Worm (Caenorhabditis elegans) whole organism, mixed stage, embryonic: ENCODE data around the gene F31E8.5.

Experiments used
- M03D4.4 ChIP-seq: sonication (generic microtip); optimal IDR thresholded peaks from 2 replicates; lab custom pipeline; 2017; ENCODE audit warnings: mild to moderate bottlenecking, missing genetic modification characterization, missing compliant biosample characterization
- bed-3 ChIP-seq: fragments of 200-800 bp; sonication (Bioruptor generic); optimal IDR thresholded peaks from 3 replicates; lab custom pipeline; 2018; ENCODE audit warnings: mild to moderate bottlenecking, missing genetic modification characterization, moderate library complexity, missing compliant biosample characterization
- blmp-1 ChIP-seq: fragments of 150-350 bp; optimal IDR thresholded peaks from 2 replicates; lab custom pipeline; 2014; ENCODE audit warnings: missing biosample characterization, missing genetic modification characterization
- ceh-39 ChIP-seq: fragments of 150-350 bp; optimal IDR thresholded peaks from 2 replicates; lab custom pipeline; 2014; ENCODE audit warnings: missing biosample characterization, missing genetic modification characterization
- ceh-43 ChIP-seq: fragments of 200-800 bp; sonication (Bioruptor generic); optimal IDR thresholded peaks from 2 replicates; lab custom pipeline; 2018; ENCODE audit warnings: mild to moderate bottlenecking, missing genetic modification characterization, moderate library complexity, missing compliant biosample characterization
- ceh-83 ChIP-seq: fragments of 200-800 bp; sonication (Bioruptor generic); optimal IDR thresholded peaks from 2 replicates; lab custom pipeline; 2018; ENCODE audit warnings: mild to moderate bottlenecking, missing genetic modification characterization, missing compliant biosample characterization
- ces-1 ChIP-seq: fragments of 150-350 bp; optimal IDR thresholded peaks from 2 replicates; lab custom pipeline; 2014; ENCODE audit warnings: missing biosample characterization, missing genetic modification reagents, missing genetic modification characterization
- cnd-1 ChIP-seq: fragments of 200-800 bp; sonication (Bioruptor generic); optimal IDR thresholded peaks from 2 replicates; lab custom pipeline; 2018; ENCODE audit warnings: mild to moderate bottlenecking, missing genetic modification characterization, missing compliant biosample characterization
- drap-1 ChIP-seq: fragments of 200-800 bp; sonication (Bioruptor generic); optimal IDR thresholded peaks from 3 replicates; lab custom pipeline; 2018; ENCODE audit warnings: mild to moderate bottlenecking, missing genetic modification characterization, missing compliant biosample characterization
- elt-1 ChIP-seq: sonication (generic microtip); optimal IDR thresholded peaks from 2 replicates; lab custom pipeline; 2017; ENCODE audit warnings: missing genetic modification characterization, mild to moderate bottlenecking, missing compliant biosample characterization, antibody characterized with exemption, moderate library complexity, borderline replicate concordance; ENCODE audit not compliant: insufficient read depth
- elt-3 ChIP-seq: fragments of 150-350 bp; optimal IDR thresholded peaks from 2 replicates; lab custom pipeline; 2014; ENCODE audit warnings: missing biosample characterization, missing genetic modification characterization
- flh-1 ChIP-seq: fragments of 200-800 bp; sonication (Bioruptor generic); optimal IDR thresholded peaks from 2 replicates; lab custom pipeline; 2018; ENCODE audit warnings: mild to moderate bottlenecking, missing genetic modification characterization, moderate library complexity, missing compliant biosample characterization
- ham-2 ChIP-seq: fragments of 200-800 bp; sonication (Bioruptor generic); optimal IDR thresholded peaks from 2 replicates; lab custom pipeline; 2018; ENCODE audit warnings: mild to moderate bottlenecking, missing genetic modification characterization, missing compliant biosample characterization
- hlh-1 ChIP-seq: fragments of 150-350 bp; optimal IDR thresholded peaks from 2 replicates; lab custom pipeline; 2014; ENCODE audit warnings: missing biosample characterization, missing genetic modification reagents, missing genetic modification characterization
- lin-13 ChIP-seq: fragments of 150-350 bp; optimal IDR thresholded peaks from 2 replicates; lab custom pipeline; 2014; ENCODE audit warnings: missing biosample characterization, missing genetic modification characterization
- lin-32 ChIP-seq: fragments of 200-800 bp; sonication (Bioruptor generic); optimal IDR thresholded peaks from 2 replicates; lab custom pipeline; 2018; ENCODE audit warnings: mild to moderate bottlenecking, missing genetic modification characterization, missing compliant biosample characterization
- lsy-2 ChIP-seq: fragments of 150-350 bp; optimal IDR thresholded peaks from 2 replicates; lab custom pipeline; 2014; ENCODE audit warnings: missing biosample characterization, missing genetic modification characterization
- mab-5 ChIP-seq: fragments of 150-350 bp; optimal IDR thresholded peaks from 2 replicates; lab custom pipeline; 2014; ENCODE audit warnings: missing biosample characterization, missing genetic modification characterization
- mep-1 ChIP-seq: fragments of 150-350 bp; optimal IDR thresholded peaks from 2 replicates; lab custom pipeline; 2017; ENCODE audit warnings: missing biosample characterization, missing genetic modification reagents, missing genetic modification characterization, inconsistent platforms
- mls-2 ChIP-seq: sonication (generic microtip); optimal IDR thresholded peaks from 2 replicates; lab custom pipeline; 2016; ENCODE audit warnings: mild to moderate bottlenecking, missing genetic modification characterization, moderate library complexity, missing compliant biosample characterization
- nhr-12 ChIP-seq: fragments of 150-350 bp; optimal IDR thresholded peaks from 2 replicates; lab custom pipeline; 2014; ENCODE audit warnings: missing biosample characterization, missing genetic modification characterization
- nhr-2 ChIP-seq: fragments of 150-350 bp; optimal IDR thresholded peaks from 2 replicates; lab custom pipeline; 2014; ENCODE audit warnings: missing biosample characterization, missing genetic modification characterization
- nhr-237 ChIP-seq: fragments of 150-350 bp; optimal IDR thresholded peaks from 2 replicates; lab custom pipeline; 2014; ENCODE audit warnings: missing biosample characterization, missing genetic modification characterization
- nhr-28 ChIP-seq: fragments of 150-350 bp; optimal IDR thresholded peaks from 2 replicates; lab custom pipeline; 2014; ENCODE audit warnings: missing biosample characterization, missing genetic modification characterization
- nhr-76 ChIP-seq: sonication (generic microtip); optimal IDR thresholded peaks from 2 replicates; lab custom pipeline; 2017; ENCODE audit warnings: missing biosample characterization, missing genetic modification characterization
- pha-4 ChIP-seq: fragments of 150-350 bp; optimal IDR thresholded peaks from 2 replicates; lab custom pipeline; 2018; ENCODE audit warnings: missing biosample characterization, missing genetic modification reagents, missing genetic modification characterization
- sem-2 ChIP-seq: fragments of 200-800 bp; sonication (Bioruptor generic); optimal IDR thresholded peaks from 2 replicates; lab custom pipeline; 2018; ENCODE audit warnings: mild to moderate bottlenecking, missing genetic modification characterization, missing compliant biosample characterization
- snpc-4 ChIP-seq: fragments of 150-350 bp; optimal IDR thresholded peaks from 2 replicates; lab custom pipeline; 2014; ENCODE audit warnings: missing biosample characterization, missing genetic modification characterization
- sptf-1 ChIP-seq: sonication (generic microtip); optimal IDR thresholded peaks from 2 replicates; lab custom pipeline; 2017; ENCODE audit warnings: mild to moderate bottlenecking, missing genetic modification characterization, moderate library complexity, missing compliant biosample characterization
- tbx-8 ChIP-seq: fragments of 200-800 bp; sonication (Bioruptor generic); optimal IDR thresholded peaks from 2 replicates; lab custom pipeline; 2018; ENCODE audit warnings: mild to moderate bottlenecking, missing genetic modification characterization, moderate library complexity, missing compliant biosample characterization
- unc-120 ChIP-seq: sonication (generic microtip); optimal IDR thresholded peaks from 2 replicates; lab custom pipeline; 2017; ENCODE audit warnings: missing genetic modification characterization, missing compliant biosample characterization; ENCODE audit not compliant: poor library complexity, severe bottlenecking
- unc-39 ChIP-seq: fragments of 150-350 bp; optimal IDR thresholded peaks from 2 replicates; lab custom pipeline; 2014; ENCODE audit warnings: missing biosample characterization, missing genetic modification characterization
- unc-62 ChIP-seq: fragments of 150-350 bp; optimal IDR thresholded peaks from 2 replicates; lab custom pipeline; 2014; ENCODE audit warnings: missing biosample characterization, missing genetic modification reagents, missing genetic modification characterization
- zip-8 ChIP-seq: fragments of 150-350 bp; optimal IDR thresholded peaks from 2 replicates; lab custom pipeline; 2014; ENCODE audit warnings: missing biosample characterization, missing genetic modification characterization
- ztf-11 ChIP-seq: fragments of 150-350 bp; optimal IDR thresholded peaks from 2 replicates; lab custom pipeline; 2014; ENCODE audit warnings: missing biosample characterization, missing genetic modification characterization

F31E8.5 gene

DNA sequence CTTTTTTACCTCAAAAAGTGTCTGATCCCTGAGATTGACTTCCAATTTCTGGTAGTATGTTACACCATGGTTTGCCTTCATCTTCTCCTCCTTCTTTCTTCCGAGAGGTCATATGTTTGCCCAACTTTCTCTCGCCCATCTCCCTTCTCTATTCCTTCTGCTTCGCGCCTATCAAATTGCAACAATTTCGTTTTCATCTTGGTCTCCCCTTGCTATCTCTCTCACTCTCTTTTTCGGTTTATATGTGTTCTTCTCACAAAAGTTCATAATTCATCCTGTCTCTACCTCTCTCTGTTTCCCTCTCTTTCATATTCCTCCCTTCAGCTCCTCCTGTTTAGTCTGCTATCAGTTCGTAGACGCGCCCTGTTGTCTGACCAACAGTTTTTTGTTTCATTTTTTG lies 19.7 kb upstream of the F31E8.5 start:
- no peak for TF ChIP-seq lsy-2
- no peak for TF ChIP-seq ceh-43
- no peak for TF ChIP-seq drap-1 (GFP tag; lab: Kevin White, UChicago)
- no peak for TF ChIP-seq mls-2
- no peak for TF ChIP-seq zip-8 (tag; lab: Kevin White, UChicago)
- peak; percentile 83 for TF ChIP-seq unc-120
- TF ChIP-seq M03D4.4 (tag; lab: Kevin White, UChicago), result no peak
- TF ChIP-seq pha-4 (tag; lab: Kevin White, UChicago), result no peak
- no peak for TF ChIP-seq mep-1 (tag; lab: Kevin White, UChicago)
- no peak for TF ChIP-seq ztf-11 (tag; lab: Kevin White, UChicago)
- TF ChIP-seq flh-1 (GFP tag; lab: Kevin White, UChicago), result no peak
- no peak for TF ChIP-seq unc-39 (tag; lab: Kevin White, UChicago)
- TF ChIP-seq mab-5 (tag; lab: Kevin White, UChicago), result no peak
- no peak for TF ChIP-seq nhr-76 (tag; lab: Kevin White, UChicago)
- TF ChIP-seq elt-1, result no peak
- TF ChIP-seq nhr-28 (tag; lab: Kevin White, UChicago), result no peak
- TF ChIP-seq ceh-83, result no peak
- peak; percentile 54 for TF ChIP-seq ces-1 (GFP tag; lab: Kevin White, UChicago)
- TF ChIP-seq sem-2, result no peak
- no peak for TF ChIP-seq nhr-2 (tag; lab: Kevin White, UChicago)
- TF ChIP-seq snpc-4 (tag; lab: Kevin White, UChicago), result no peak
- peak; percentile 72 for TF ChIP-seq hlh-1 (tag; lab: Kevin White, UChicago)
- no peak for TF ChIP-seq lin-32 (GFP tag; lab: Kevin White, UChicago)
- no peak for TF ChIP-seq lin-13 (tag; lab: Kevin White, UChicago)
- peak; percentile 7 for TF ChIP-seq unc-62 (GFP tag; lab: Kevin White, UChicago)
- TF ChIP-seq elt-3, result no peak
- TF ChIP-seq nhr-237 (tag; lab: Kevin White, UChicago), result no peak
- TF ChIP-seq bed-3 (GFP tag; lab: Kevin White, UChicago), result no peak
- no peak for TF ChIP-seq sptf-1 (tag; lab: Kevin White, UChicago)
- TF ChIP-seq ceh-39 (tag; lab: Kevin White, UChicago), result no peak
- TF ChIP-seq tbx-8 (GFP tag; lab: Kevin White, UChicago), result no peak
- TF ChIP-seq cnd-1 (tag; lab: Kevin White, UChicago), result no peak
- TF ChIP-seq ham-2 (GFP tag; lab: Kevin White, UChicago), result no peak
- no peak for TF ChIP-seq nhr-12 (tag; lab: Kevin White, UChicago)
- peak; percentile 76 for TF ChIP-seq blmp-1 (tag; lab: Kevin White, UChicago)

DNA sequence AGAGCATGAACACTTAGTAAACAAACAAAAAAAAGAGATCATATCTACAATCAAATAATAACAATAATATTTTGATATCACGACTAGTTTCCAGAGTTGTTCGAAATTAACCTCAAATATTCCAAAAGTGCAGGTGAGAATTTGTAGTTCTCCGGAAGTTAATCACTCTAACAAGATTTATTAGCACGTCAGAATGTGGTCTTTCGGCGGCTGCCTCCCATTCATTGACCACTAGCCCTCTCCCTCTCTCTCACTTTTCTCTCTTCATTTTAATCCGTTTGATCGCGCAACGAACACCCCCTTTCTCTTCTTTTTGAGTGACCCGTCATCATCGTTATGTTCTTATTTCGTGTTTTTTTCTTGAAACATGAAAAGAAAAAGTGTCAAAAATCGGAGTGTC lies 18.7 kb upstream of the F31E8.5 start:
- TF ChIP-seq mls-2 (peak; percentile 20), ztf-11 (tag; lab: Kevin White, UChicago) (no peak), flh-1 (GFP tag; lab: Kevin White, UChicago) (no peak), bed-3 (GFP tag; lab: Kevin White, UChicago) (no peak), ham-2 (GFP tag; lab: Kevin White, UChicago) (peak; percentile 90), ces-1 (GFP tag; lab: Kevin White, UChicago) (peak; percentile 90), nhr-28 (tag; lab: Kevin White, UChicago) (no peak), sptf-1 (tag; lab: Kevin White, UChicago) (no peak), drap-1 (GFP tag; lab: Kevin White, UChicago) (no peak), elt-3 (no peak), tbx-8 (GFP tag; lab: Kevin White, UChicago) (no peak), snpc-4 (tag; lab: Kevin White, UChicago) (no peak), nhr-237 (tag; lab: Kevin White, UChicago) (no peak), ceh-43 (no peak), M03D4.4 (tag; lab: Kevin White, UChicago) (peak; percentile 21), pha-4 (tag; lab: Kevin White, UChicago) (no peak), hlh-1 (tag; lab: Kevin White, UChicago) (peak; percentile 62), ceh-83 (no peak), zip-8 (tag; lab: Kevin White, UChicago) (no peak), lin-13 (tag; lab: Kevin White, UChicago) (no peak), mab-5 (tag; lab: Kevin White, UChicago) (peak; percentile 84), nhr-2 (tag; lab: Kevin White, UChicago) (no peak), unc-120 (peak; percentile 77), nhr-76 (tag; lab: Kevin White, UChicago) (no peak), lin-32 (GFP tag; lab: Kevin White, UChicago) (no peak), nhr-12 (tag; lab: Kevin White, UChicago) (no peak), unc-62 (GFP tag; lab: Kevin White, UChicago) (peak; percentile 96), unc-39 (tag; lab: Kevin White, UChicago) (no peak), sem-2 (no peak)
